Fruit fly (Drosophila melanogaster): ENCODE results near the gene CG12355.

Gene CG12355

dm6 chr3L:15537916-15538581 lies 42.7 kb upstream of the CG12355 start (continued):
- no peak for TF ChIP-seq exex (tag; optimal IDR thresholded peaks at IDR 0.05)
- TF ChIP-seq CG8388 (GFP tag; optimal IDR thresholded peaks at IDR 0.05): peak; percentile 77
- TF ChIP-seq psq (GFP tag; optimal IDR thresholded peaks at IDR 0.05): no peak
- peak; percentile 70 for TF ChIP-seq CG3281 (GFP tag; optimal IDR thresholded peaks at IDR 0.05)
- TF ChIP-seq odd (GFP tag; optimal IDR thresholded peaks at IDR 0.05): peak; percentile 65
- TF ChIP-seq CG7963 (GFP tag; IDR thresholded peaks at IDR 0.05; ENCODE audit: partially characterized antibody): no peak
- TF ChIP-seq gt (GFP tag; IDR thresholded peaks at IDR 0.05): no peak
- TF ChIP-seq abd-A (tag; optimal IDR thresholded peaks at IDR 0.05): no peak
- no peak; the same call in 1 of the 2 replicates for TF ChIP-seq Atf6 (GFP tag; IDR thresholded peaks at IDR 0.05)
- TF ChIP-seq lab (GFP tag; optimal IDR thresholded peaks at IDR 0.05): peak; percentile 68
- peak; percentile 84 for TF ChIP-seq CG18262 (tag; optimal IDR thresholded peaks at IDR 0.05)
- no peak for TF ChIP-seq Optix (GFP tag; IDR thresholded peaks at IDR 0.05)
- no peak for TF ChIP-seq HLHmδ (GFP tag; optimal IDR thresholded peaks at IDR 0.05)
- TF ChIP-seq zf30C (GFP tag; optimal IDR thresholded peaks at IDR 0.05): peak; percentile 44
- no peak for TF ChIP-seq salm (tag; optimal IDR thresholded peaks at IDR 0.05)
- TF ChIP-seq CG16815 (GFP tag; optimal IDR thresholded peaks at IDR 0.05): peak; percentile 52
- no peak for TF ChIP-seq bbx (GFP tag; IDR thresholded peaks at IDR 0.05; ENCODE audit: partially characterized antibody)
- TF ChIP-seq CG4404 (GFP tag; IDR thresholded peaks at IDR 0.05): peak; percentile 50
- TF ChIP-seq Rfx (GFP tag; IDR thresholded peaks at IDR 0.05): peak; percentile 59
- no peak for TF ChIP-seq wdn (GFP tag; IDR thresholded peaks at IDR 0.05)
- TF ChIP-seq CG31388 (GFP tag; optimal IDR thresholded peaks at IDR 0.05): no peak
- TF ChIP-seq CG12299 (tag; optimal IDR thresholded peaks at IDR 0.05): no peak
- TF ChIP-seq tup (GFP tag; optimal IDR thresholded peaks at IDR 0.05): no peak
- peak; percentile 76 for TF ChIP-seq CG17829 (tag; optimal IDR thresholded peaks at IDR 0.05)
- TF ChIP-seq tap (tag; optimal IDR thresholded peaks at IDR 0.05): peak; percentile 33
- TF ChIP-seq Dek (tag; optimal IDR thresholded peaks at IDR 0.05): peak; percentile 43
- no peak for TF ChIP-seq pros (GFP tag; optimal IDR thresholded peaks at IDR 0.05)
- TF ChIP-seq CG16779 (GFP tag; IDR thresholded peaks at IDR 0.05): no peak
- TF ChIP-seq Pdp1 (GFP tag; optimal IDR thresholded peaks at IDR 0.05): peak in 1 of 2 experiments; percentile 32
- peak; percentile 96 for TF ChIP-seq sens (GFP tag)
- peak in 1 of 2 experiments; percentile 23 for TF ChIP-seq crp (GFP tag; optimal IDR thresholded peaks at IDR 0.05)
- TF ChIP-seq grau (tag; optimal IDR thresholded peaks at IDR 0.05): peak; percentile 78
- TF ChIP-seq CG31365 (tag; optimal IDR thresholded peaks at IDR 0.05): no peak
- no peak for TF ChIP-seq CG8765 (GFP tag; IDR thresholded peaks at IDR 0.05)
- peak; percentile 62 for TF ChIP-seq stc (GFP tag; IDR thresholded peaks at IDR 0.05)
- TF ChIP-seq fd102C (GFP tag; optimal IDR thresholded peaks at IDR 0.05): no peak
- TF ChIP-seq CG5953 (GFP tag; IDR thresholded peaks at IDR 0.05): no peak
- peak; percentile 9 for TF ChIP-seq CG9817 (tag; optimal IDR thresholded peaks at IDR 0.05)
- peak; percentile 56 for TF ChIP-seq Drgx (GFP tag; IDR thresholded peaks at IDR 0.05)
- no peak for TF ChIP-seq ab (GFP tag; optimal IDR thresholded peaks at IDR 0.05)
- no peak for TF ChIP-seq hth (optimal IDR thresholded peaks at IDR 0.05)
- TF ChIP-seq stwl (tag; optimal IDR thresholded peaks at IDR 0.05): no peak
- TF ChIP-seq CG30431 (GFP tag; optimal IDR thresholded peaks at IDR 0.05): peak; percentile 29
- no peak for TF ChIP-seq ham (GFP tag; IDR thresholded peaks at IDR 0.05)
- TF ChIP-seq CG9727 (GFP tag; optimal IDR thresholded peaks at IDR 0.05): peak; percentile 89
- no peak for TF ChIP-seq grn (GFP tag; optimal IDR thresholded peaks at IDR 0.05)
- no peak for TF ChIP-seq sug (tag; optimal IDR thresholded peaks at IDR 0.05)
- TF ChIP-seq CG18011 (GFP tag; optimal IDR thresholded peaks at IDR 0.05): peak; percentile 25
- no peak for TF ChIP-seq CG6175 (GFP tag; IDR thresholded peaks at IDR 0.05)
- TF ChIP-seq CG4707 (GFP tag; optimal IDR thresholded peaks at IDR 0.05): no peak
